Fruit fly (Drosophila melanogaster): Measurements from ENCODE around the gene promL.
A peak's percentile ranks its signal among the peaks of the same experiment; 100 is the strongest.

The promL gene

dm6 chr3L:3096726-3097597 lies 30.6 kb downstream of the promL start (continued):
- TF ChIP-seq gsb-n (tag; optimal IDR thresholded peaks at IDR 0.05), result no peak
- peak; percentile 69; the same call in 2 of the 3 replicates for TF ChIP-seq mld (GFP tag; IDR thresholded peaks at IDR 0.05; ENCODE audit: partially characterized antibody)
- no peak for TF ChIP-seq tup (GFP tag; optimal IDR thresholded peaks at IDR 0.05)
- TF ChIP-seq Ravus (GFP tag; IDR thresholded peaks at IDR 0.05), result no peak
- peak; percentile 67; the same call in 2 of the 3 replicates for TF ChIP-seq CG7963 (GFP tag; IDR thresholded peaks at IDR 0.05; ENCODE audit: partially characterized antibody)
- TF ChIP-seq Blimp-1 (GFP tag; optimal IDR thresholded peaks at IDR 0.05), result no peak
- no peak for TF ChIP-seq wdn (GFP tag; IDR thresholded peaks at IDR 0.05)
- no peak for TF ChIP-seq corto (GFP tag; optimal IDR thresholded peaks at IDR 0.05)
- no peak for TF ChIP-seq CG18619 (GFP tag; optimal IDR thresholded peaks at IDR 0.05)
- peak in 1 of 2 experiments; percentile 68 for TF ChIP-seq Pdp1 (GFP tag; optimal IDR thresholded peaks at IDR 0.05)
- no peak for TF ChIP-seq rib (GFP tag; IDR thresholded peaks at IDR 0.05)
- TF ChIP-seq fd96Cb (tag; optimal IDR thresholded peaks at IDR 0.05), result no peak
- no peak for TF ChIP-seq row (GFP tag; IDR thresholded peaks at IDR 0.05)
- TF ChIP-seq fru (optimal IDR thresholded peaks at IDR 0.05), result no peak
- TF ChIP-seq CG6765 (GFP tag; optimal IDR thresholded peaks at IDR 0.05), result no peak
- no peak for TF ChIP-seq E2f1 (GFP tag; IDR thresholded peaks at IDR 0.05)
- no peak for TF ChIP-seq CG8924 (tag; optimal IDR thresholded peaks at IDR 0.05)
- no peak for TF ChIP-seq Tbp (GFP tag; optimal IDR thresholded peaks at IDR 0.05)
- no peak for TF ChIP-seq Dfd (GFP tag; optimal IDR thresholded peaks at IDR 0.05)
- TF ChIP-seq Atf3 (GFP tag; optimal IDR thresholded peaks at IDR 0.05), result no peak
- TF ChIP-seq Eip74EF (GFP tag; optimal IDR thresholded peaks at IDR 0.05), result no peak
- TF ChIP-seq wor (GFP tag; IDR thresholded peaks at IDR 0.05), result no peak
- TF ChIP-seq Scr (GFP tag; IDR thresholded peaks at IDR 0.05; ENCODE audit: partially characterized antibody), result peak; percentile 45
- TF ChIP-seq CG8089 (GFP tag; optimal IDR thresholded peaks at IDR 0.05), result no peak
- TF ChIP-seq CG12942 (GFP tag; optimal IDR thresholded peaks at IDR 0.05), result no peak
- no peak for TF ChIP-seq insv (GFP tag; optimal IDR thresholded peaks at IDR 0.05)
- TF ChIP-seq cwo (GFP tag; optimal IDR thresholded peaks at IDR 0.05), result no peak
- no peak for TF ChIP-seq Doc2 (GFP tag; IDR thresholded peaks at IDR 0.05)
- no peak for TF ChIP-seq en (GFP tag; optimal IDR thresholded peaks at IDR 0.05)
- no peak for TF ChIP-seq CG8478 (optimal IDR thresholded peaks at IDR 0.05)
- TF ChIP-seq da (GFP tag; optimal IDR thresholded peaks at IDR 0.05), result no peak
- no peak for TF ChIP-seq Abd-B (GFP tag; optimal IDR thresholded peaks at IDR 0.05)
- no peak for TF ChIP-seq CG3847 (GFP tag; IDR thresholded peaks at IDR 0.05)
- no peak for TF ChIP-seq CG34422 (GFP tag; IDR thresholded peaks at IDR 0.05)
- no peak for TF ChIP-seq bowl (GFP tag; IDR thresholded peaks at IDR 0.05)
- no peak for TF ChIP-seq Max (GFP tag; optimal IDR thresholded peaks at IDR 0.05)
- TF ChIP-seq CG1647 (GFP tag; optimal IDR thresholded peaks at IDR 0.05), result no peak
- TF ChIP-seq ase (GFP tag; IDR thresholded peaks at IDR 0.05), result no peak
- no peak for TF ChIP-seq CG4820 (GFP tag; optimal IDR thresholded peaks at IDR 0.05)
- no peak for TF ChIP-seq Antp (GFP tag; optimal IDR thresholded peaks at IDR 0.05)
- TF ChIP-seq Chrac-16 (GFP tag; optimal IDR thresholded peaks at IDR 0.05), result no peak
- no peak for TF ChIP-seq CTCF (GFP tag; optimal IDR thresholded peaks at IDR 0.05)
- TF ChIP-seq ham (GFP tag; IDR thresholded peaks at IDR 0.05), result no peak
- TF ChIP-seq dpn (GFP tag; optimal IDR thresholded peaks at IDR 0.05), result no peak
- no peak for TF ChIP-seq psq (GFP tag; optimal IDR thresholded peaks at IDR 0.05)
- TF ChIP-seq CG18476 (GFP tag; optimal IDR thresholded peaks at IDR 0.05), result no peak
- TF ChIP-seq Myb (GFP tag; optimal IDR thresholded peaks at IDR 0.05), result no peak
- TF ChIP-seq CG7786 (GFP tag; optimal IDR thresholded peaks at IDR 0.05), result no peak
- no peak for TF ChIP-seq lbe (GFP tag; optimal IDR thresholded peaks at IDR 0.05)
- TF ChIP-seq CG2116 (GFP tag; optimal IDR thresholded peaks at IDR 0.05), result no peak
- no peak for TF ChIP-seq Hsf (GFP tag; optimal IDR thresholded peaks at IDR 0.05)
